Worm (Caenorhabditis elegans) whole organism, L3 larva: ENCODE results near the gene ent-7.

ENCODE experiments used
- R02D3.7 ChIP-seq: fragments of 150-350 bp; optimal IDR thresholded peaks from 2 replicates; lab custom pipeline; 2014; ENCODE audit warnings: missing biosample characterization, missing genetic modification characterization
- aly-2 ChIP-seq: fragments of 150-350 bp; optimal IDR thresholded peaks from 2 replicates; lab custom pipeline; 2014; ENCODE audit warnings: missing biosample characterization, missing genetic modification characterization
- ama-1 ChIP-seq: fragments of 150-350 bp; optimal IDR thresholded peaks from 2 replicates; lab custom pipeline; 2018
- ceh-16 ChIP-seq: sonication (generic microtip); optimal IDR thresholded peaks from 2 replicates; lab custom pipeline; 2017; ENCODE audit warnings: missing biosample characterization, missing genetic modification characterization
- ceh-82 ChIP-seq: fragments of 150-350 bp; optimal IDR thresholded peaks from 2 replicates; lab custom pipeline; 2014; ENCODE audit warnings: missing biosample characterization, missing genetic modification characterization
- ceh-9 ChIP-seq: sonication (generic microtip); optimal IDR thresholded peaks from 2 replicates; lab custom pipeline; 2018; ENCODE audit warnings: missing biosample characterization, missing genetic modification characterization
- daf-12 ChIP-seq: fragments of 150-350 bp; optimal IDR thresholded peaks from 2 replicates; lab custom pipeline; 2014; ENCODE audit warnings: missing biosample characterization, missing genetic modification reagents, missing genetic modification characterization
- egl-27 ChIP-seq: sonication (generic microtip); optimal IDR thresholded peaks from 4 replicates; lab custom pipeline; 2017; ENCODE audit warnings: missing biosample characterization, missing genetic modification reagents, missing genetic modification characterization
- egl-5 ChIP-seq: fragments of 150-350 bp; optimal IDR thresholded peaks from 2 replicates; lab custom pipeline; 2017; ENCODE audit warnings: missing biosample characterization, missing genetic modification reagents, missing genetic modification characterization, inconsistent platforms
- elt-2 ChIP-seq: sonication (generic microtip); optimal IDR thresholded peaks from 2 replicates; lab custom pipeline; 2016; ENCODE audit warnings: missing genetic modification reagents, mild to moderate bottlenecking, missing genetic modification characterization, missing compliant biosample characterization
- eor-1 ChIP-seq, 2 experiments: fragments of 150-350 bp; optimal IDR thresholded peaks; 2 replicates each; lab custom pipeline; 2014 to 2018; ENCODE audit warnings: missing biosample characterization in 2 of 2, missing genetic modification characterization in 2 of 2
- fkh-10 ChIP-seq: sonication (generic microtip); optimal IDR thresholded peaks from 2 replicates; lab custom pipeline; 2017; ENCODE audit warnings: missing biosample characterization, missing genetic modification reagents, missing genetic modification characterization
- fkh-2 ChIP-seq: fragments of 150-350 bp; optimal IDR thresholded peaks from 2 replicates; lab custom pipeline; 2014; ENCODE audit warnings: missing biosample characterization, missing genetic modification reagents, missing genetic modification characterization
- hmg-11 ChIP-seq: sonication (generic microtip); optimal IDR thresholded peaks from 2 replicates; lab custom pipeline; 2016; ENCODE audit warnings: missing genetic modification characterization, missing compliant biosample characterization
- jun-1 ChIP-seq: fragments of 150-350 bp; optimal IDR thresholded peaks from 2 replicates; lab custom pipeline; 2014; ENCODE audit warnings: missing biosample characterization, missing genetic modification reagents, missing genetic modification characterization
- lin-15B ChIP-seq: fragments of 150-350 bp; optimal IDR thresholded peaks from 2 replicates; lab custom pipeline; 2014; ENCODE audit warnings: missing biosample characterization, missing genetic modification characterization
- lin-39 ChIP-seq: fragments of 150-350 bp; optimal IDR thresholded peaks from 2 replicates; lab custom pipeline; 2018; ENCODE audit warnings: missing biosample characterization, missing genetic modification reagents, missing genetic modification characterization
- lsy-12 ChIP-seq: sonication (generic microtip); optimal IDR thresholded peaks from 2 replicates; lab custom pipeline; 2016; ENCODE audit warnings: mild to moderate bottlenecking, missing genetic modification characterization, missing compliant biosample characterization
- mml-1 ChIP-seq: fragments of 150-350 bp; sonication (generic microtip); optimal IDR thresholded peaks from 3 replicates; lab custom pipeline; 2014; ENCODE audit warnings: missing biosample characterization, missing genetic modification characterization
- nfya-1 ChIP-seq: sonication (generic microtip); optimal IDR thresholded peaks from 2 replicates; lab custom pipeline; 2017; ENCODE audit warnings: missing genetic modification characterization, mild to moderate bottlenecking, missing compliant biosample characterization, antibody characterized with exemption, moderate library complexity; ENCODE audit not compliant: insufficient read depth
- nhr-11 ChIP-seq: fragments of 150-350 bp; optimal IDR thresholded peaks from 2 replicates; lab custom pipeline; 2014; ENCODE audit warnings: missing biosample characterization, missing genetic modification characterization
- nhr-12 ChIP-seq: fragments of 150-350 bp; optimal IDR thresholded peaks from 2 replicates; lab custom pipeline; 2014; ENCODE audit warnings: missing biosample characterization, missing genetic modification characterization
- nhr-23 ChIP-seq: fragments of 150-350 bp; optimal IDR thresholded peaks from 2 replicates; lab custom pipeline; 2014; ENCODE audit warnings: missing biosample characterization, missing genetic modification reagents, missing genetic modification characterization
- nhr-237 ChIP-seq: fragments of 150-350 bp; optimal IDR thresholded peaks from 2 replicates; lab custom pipeline; 2014; ENCODE audit warnings: missing biosample characterization, missing genetic modification characterization
- nhr-25 ChIP-seq: sonication (generic microtip); optimal IDR thresholded peaks from 2 replicates; lab custom pipeline; 2017; ENCODE audit warnings: missing biosample characterization, missing genetic modification characterization
- nhr-28 ChIP-seq: fragments of 150-350 bp; optimal IDR thresholded peaks from 2 replicates; lab custom pipeline; 2014; ENCODE audit warnings: missing biosample characterization, missing genetic modification characterization
- nhr-43 ChIP-seq: sonication (generic microtip); optimal IDR thresholded peaks from 2 replicates; lab custom pipeline; 2016; ENCODE audit warnings: mild to moderate bottlenecking, missing genetic modification characterization, missing compliant biosample characterization; ENCODE audit not compliant: poor library complexity, severe bottlenecking
- nhr-67 ChIP-seq: fragments of 150-350 bp; optimal IDR thresholded peaks from 2 replicates; lab custom pipeline; 2014; ENCODE audit warnings: missing biosample characterization, missing genetic modification characterization
- nhr-77 ChIP-seq: fragments of 150-350 bp; optimal IDR thresholded peaks from 2 replicates; lab custom pipeline; 2014; ENCODE audit warnings: missing biosample characterization, missing genetic modification characterization
- pha-4 ChIP-seq: fragments of 150-350 bp; optimal IDR thresholded peaks from 2 replicates; lab custom pipeline; 2014; ENCODE audit warnings: missing biosample characterization, missing genetic modification reagents, missing genetic modification characterization
- pqm-1 ChIP-seq: fragments of 150-350 bp; optimal IDR thresholded peaks from 2 replicates; lab custom pipeline; 2017; ENCODE audit warnings: missing biosample characterization, missing genetic modification characterization, inconsistent platforms
- sea-2 ChIP-seq: fragments of 150-350 bp; sonication (generic microtip); optimal IDR thresholded peaks from 4 replicates; lab custom pipeline; 2014; ENCODE audit warnings: missing biosample characterization, missing genetic modification reagents, missing genetic modification characterization
- skn-1 ChIP-seq: fragments of 150-350 bp; optimal IDR thresholded peaks from 2 replicates; lab custom pipeline; 2014; ENCODE audit warnings: missing biosample characterization, missing genetic modification characterization
- snpc-4 ChIP-seq: fragments of 150-350 bp; optimal IDR thresholded peaks from 2 replicates; lab custom pipeline; 2014; ENCODE audit warnings: missing biosample characterization, missing genetic modification characterization
- tbx-2 ChIP-seq: sonication (generic microtip); optimal IDR thresholded peaks from 2 replicates; lab custom pipeline; 2016; ENCODE audit warnings: mild to moderate bottlenecking, missing genetic modification characterization, missing compliant biosample characterization
- unc-39 ChIP-seq: sonication (generic microtip); optimal IDR thresholded peaks from 4 replicates; lab custom pipeline; 2017; ENCODE audit warnings: missing biosample characterization, missing genetic modification characterization
- unc-62 ChIP-seq: fragments of 150-350 bp; sonication (generic microtip); optimal IDR thresholded peaks from 4 replicates; lab custom pipeline; 2014; ENCODE audit warnings: missing biosample characterization, missing genetic modification reagents, missing genetic modification characterization
- zag-1 ChIP-seq: fragments of 150-350 bp; optimal IDR thresholded peaks from 2 replicates; lab custom pipeline; 2014; ENCODE audit warnings: missing biosample characterization, missing genetic modification characterization
- ztf-4 ChIP-seq: fragments of 150-350 bp; optimal IDR thresholded peaks from 2 replicates; lab custom pipeline; 2014; ENCODE audit warnings: missing biosample characterization, missing genetic modification characterization

ent-7 gene

ce11 chrIV:10016977-10017376, at the start of gene ent-7:
Gene ent-7 (plus strand): TSS chrIV:10017277.
- no peak for TF ChIP-seq lsy-12 (tag; lab: Kevin White, UChicago)
- no peak for TF ChIP-seq pqm-1
- TF ChIP-seq nhr-43 = no peak
- no peak for TF ChIP-seq mml-1 (tag; lab: Kevin White, UChicago)
- no peak for TF ChIP-seq elt-2
- TF ChIP-seq nhr-25 = no peak
- TF ChIP-seq ceh-16 (tag; lab: Kevin White, UChicago) = no peak
- no peak for TF ChIP-seq ama-1 (lab: Kevin White, UChicago)
- TF ChIP-seq jun-1 (tag; lab: Kevin White, UChicago) = no peak
- TF ChIP-seq unc-39 (tag; lab: Kevin White, UChicago) = no peak
- TF ChIP-seq nhr-237 (tag; lab: Kevin White, UChicago) = no peak
- TF ChIP-seq lin-15B = no peak
- no peak for TF ChIP-seq eor-1 (tag; optimal IDR thresholded peaks at IDR 0.05; lab: Kevin White, UChicago)
- TF ChIP-seq zag-1 (tag; lab: Kevin White, UChicago) = no peak
- no peak for TF ChIP-seq ceh-82 (tag; lab: Kevin White, UChicago)
- no peak for TF ChIP-seq egl-5
- TF ChIP-seq nhr-11 = no peak
- no peak for TF ChIP-seq hmg-11
- TF ChIP-seq snpc-4 = no peak
- TF ChIP-seq ceh-9 (tag; lab: Kevin White, UChicago) = no peak

ce11 chrIV:9969081-9969480, 48.0 kb upstream of the ent-7 start, which contains the start of the genes kin-5 and C47E12.11:
Gene kin-5 (minus strand): TSS chrIV:9969181.
Gene C47E12.11 (plus strand): TSS chrIV:9969400.
- TF ChIP-seq nhr-67 (tag; lab: Kevin White, UChicago) (no peak), pqm-1 (no peak), sea-2 (GFP tag; lab: Kevin White, UChicago) (no peak), ama-1 (lab: Kevin White, UChicago) (no peak), nhr-77 (tag; lab: Kevin White, UChicago) (no peak), nhr-28 (no peak), eor-1 (tag; optimal IDR thresholded peaks at IDR 0.05; lab: Kevin White, UChicago) (no peak), ceh-16 (tag; lab: Kevin White, UChicago) (no peak), R02D3.7 (tag; lab: Kevin White, UChicago) (no peak), daf-12 (tag; lab: Kevin White, UChicago) (no peak), skn-1 (no peak), lin-39 (no peak), ceh-9 (tag; lab: Kevin White, UChicago) (no peak), unc-62 (GFP tag; lab: Kevin White, UChicago) (no peak), pha-4 (tag; lab: Kevin White, UChicago) (no peak), hmg-11 (no peak)

- TF ChIP-seq ceh-82 (tag; lab: Kevin White, UChicago) (no peak), nhr-23 (no peak), nhr-67 (tag; lab: Kevin White, UChicago) (no peak), tbx-2 (no peak), mml-1 (tag; lab: Kevin White, UChicago) (no peak), lin-39 (no peak), sea-2 (GFP tag; lab: Kevin White, UChicago) (no peak), lsy-12 (tag; lab: Kevin White, UChicago) (no peak), daf-12 (tag; lab: Kevin White, UChicago) (no peak)
Measured at ce11 chrIV:9972629-9973028, 44.4 kb upstream of the ent-7 start, which contains the start of the genes C47E12.12 and C47E12.10. Gene C47E12.12 (minus strand): TSS chrIV:9972729. Gene C47E12.10 (plus strand): TSS chrIV:9972800.

- no peak for TF ChIP-seq egl-27
- TF ChIP-seq elt-2 = no peak
- TF ChIP-seq aly-2 (tag; lab: Kevin White, UChicago) = no peak
- no peak for TF ChIP-seq sea-2 (GFP tag; lab: Kevin White, UChicago)
- TF ChIP-seq nhr-12 (tag; lab: Kevin White, UChicago) = no peak
- TF ChIP-seq hmg-11 = no peak
- TF ChIP-seq lin-15B = no peak
- TF ChIP-seq ztf-4 (tag; lab: Kevin White, UChicago) = no peak
- no peak for TF ChIP-seq nhr-237 (tag; lab: Kevin White, UChicago)
- no peak for TF ChIP-seq unc-39 (tag; lab: Kevin White, UChicago)
- no peak for TF ChIP-seq R02D3.7 (tag; lab: Kevin White, UChicago)
- no peak for TF ChIP-seq nfya-1
- no peak for TF ChIP-seq mml-1 (tag; lab: Kevin White, UChicago)
- no peak for TF ChIP-seq nhr-67 (tag; lab: Kevin White, UChicago)
- TF ChIP-seq daf-12 (tag; lab: Kevin White, UChicago) = no peak
- TF ChIP-seq jun-1 (tag; lab: Kevin White, UChicago) = no peak
- TF ChIP-seq ceh-9 (tag; lab: Kevin White, UChicago) = no peak
- TF ChIP-seq lin-39 = no peak
- TF ChIP-seq fkh-2 = no peak
- TF ChIP-seq fkh-10 (GFP tag; lab: Kevin White, UChicago) = no peak
- TF ChIP-seq, all 47 proteins: peak for 0
Measured at ce11 chrIV:9974392-9974791, 42.7 kb upstream of the ent-7 start, which contains the start of gene C47E12.9. Gene C47E12.9 (plus strand): TSS chrIV:9974692.
